Fruit fly (Drosophila melanogaster) S2 (cell line): Measurements from ENCODE around the gene CG45012.

Source experiments
- CG8478 ChIP-seq: fragments of >200 bp; optimal IDR thresholded peaks from 2 replicates; lab custom pipeline; 2018
- CTCF ChIP-seq, 2 experiments: fragments of >200 bp; optimal IDR thresholded peaks; 2 replicates each; lab custom pipeline; 2018

DNA sequence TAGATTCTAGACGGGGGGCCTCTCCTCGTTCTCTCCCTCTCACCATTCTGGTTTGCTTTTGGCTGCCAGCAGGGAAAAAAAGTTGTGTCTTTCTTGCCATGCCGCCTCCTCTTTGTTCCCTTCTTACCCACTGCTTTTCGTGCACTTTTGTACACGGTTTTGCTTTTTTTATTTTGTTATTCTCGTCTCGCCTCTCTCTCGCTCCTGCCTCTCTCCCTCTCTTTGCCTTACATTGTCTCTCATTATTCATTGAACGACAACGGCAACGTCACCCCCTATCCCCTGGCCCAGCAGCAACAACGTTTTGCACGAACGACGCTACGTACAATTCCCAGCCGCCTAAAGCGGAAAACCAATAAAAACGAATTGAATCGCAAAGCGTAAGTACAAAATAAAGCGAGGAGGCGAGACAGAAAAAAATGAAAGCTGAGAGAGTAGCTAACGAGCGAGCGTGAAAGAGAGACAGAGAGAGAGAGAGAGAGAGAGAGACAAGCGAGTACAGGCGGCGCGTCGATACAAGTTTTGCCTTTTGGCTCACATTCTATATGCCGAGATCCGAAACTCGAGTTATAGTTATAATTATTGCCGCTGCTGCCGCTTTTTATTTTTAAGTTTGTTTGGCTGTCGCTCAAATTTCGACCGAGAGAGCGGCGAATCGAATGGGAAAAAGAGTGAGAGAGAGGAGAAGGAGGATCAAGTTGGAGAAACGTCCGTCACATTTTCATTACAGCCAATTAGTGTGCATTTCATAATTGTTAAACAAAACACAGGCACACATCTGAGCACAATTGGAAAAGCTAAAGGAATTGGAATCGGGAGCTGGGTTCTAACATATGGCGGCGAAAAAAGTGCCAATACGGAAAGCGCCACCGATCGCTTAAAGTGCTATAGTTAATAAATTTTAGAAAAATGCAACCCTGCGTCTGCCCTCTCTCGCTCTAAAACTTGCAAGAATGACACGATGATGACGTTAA is 27.4 kb upstream of the CG45012 start:
- TF ChIP-seq CTCF (optimal IDR thresholded peaks at IDR 0.05; lab: Kevin White, UChicago) (no peak), CG8478 (no peak)
